Fruit fly (Drosophila melanogaster): Measurements from ENCODE around the gene Sgs8.

The Sgs8 gene

dm6 chr3L:11552996-11553671 is 43.9 kb upstream of the Sgs8 start (continued):
- TF ChIP-seq Hand (GFP tag; optimal IDR thresholded peaks at IDR 0.05) (peak; percentile 72), Taf1 (GFP tag; IDR thresholded peaks at IDR 0.05) (no peak), gsb-n (tag; optimal IDR thresholded peaks at IDR 0.05) (peak; percentile 14), schlank (tag; optimal IDR thresholded peaks at IDR 0.05) (no peak), CG14860 (GFP tag; IDR thresholded peaks at IDR 0.05; ENCODE audit: partially characterized antibody) (no peak), ems (GFP tag; optimal IDR thresholded peaks at IDR 0.05) (no peak), Poxn (GFP tag; IDR thresholded peaks at IDR 0.05) (no peak), CG17361 (GFP tag; IDR thresholded peaks at IDR 0.05) (peak; percentile 29; the same call in 1 of the 3 replicates), CG2875 (GFP tag; optimal IDR thresholded peaks at IDR 0.05) (peak; percentile 13), CG16779 (GFP tag; IDR thresholded peaks at IDR 0.05) (no peak), Nf-YA (GFP tag; IDR thresholded peaks at IDR 0.05) (no peak), sug (tag; optimal IDR thresholded peaks at IDR 0.05) (peak; percentile 50), BtbVII (GFP tag; optimal IDR thresholded peaks at IDR 0.05) (peak; percentile 59), grau (tag; optimal IDR thresholded peaks at IDR 0.05) (peak; percentile 18), E2f1 (GFP tag; IDR thresholded peaks at IDR 0.05) (no peak; the same call in 1 of the 2 replicates), Side (GFP tag; optimal IDR thresholded peaks at IDR 0.05) (no peak), Dip2 (GFP tag; IDR thresholded peaks at IDR 0.05) (no peak), CG17802 (tag; optimal IDR thresholded peaks at IDR 0.05) (no peak), lilli (GFP tag; optimal IDR thresholded peaks at IDR 0.05) (no peak), CG18476 (GFP tag; optimal IDR thresholded peaks at IDR 0.05) (no peak), lola (GFP tag; optimal IDR thresholded peaks at IDR 0.05) (no peak), Ravus (GFP tag; IDR thresholded peaks at IDR 0.05) (no peak), CHES-1-like (GFP tag; optimal IDR thresholded peaks at IDR 0.05) (peak; percentile 8), CG3726 (GFP tag; IDR thresholded peaks at IDR 0.05) (no peak), Elba2 (GFP tag; optimal IDR thresholded peaks at IDR 0.05) (no peak), CG10274 (GFP tag; optimal IDR thresholded peaks at IDR 0.05) (no peak), nmo (GFP tag; optimal IDR thresholded peaks at IDR 0.05) (peak; percentile 4), ap (GFP tag; IDR thresholded peaks at IDR 0.05) (no peak), CG14710 (tag; optimal IDR thresholded peaks at IDR 0.05) (peak; percentile 3), Sox100B (GFP tag; optimal IDR thresholded peaks at IDR 0.05) (no peak), Abd-B (GFP tag; optimal IDR thresholded peaks at IDR 0.05) (no peak), hkb (optimal IDR thresholded peaks at IDR 0.05) (no peak), hkb (GFP tag; IDR thresholded peaks at IDR 0.05) (no peak; the same call in 1 of the 2 replicates), CG6689 (GFP tag; IDR thresholded peaks at IDR 0.05) (0 out of 2 replicates have a peak, but pooled peaks have one; percentile 34), CG15601 (tag; optimal IDR thresholded peaks at IDR 0.05) (no peak), CG17359 (tag; optimal IDR thresholded peaks at IDR 0.05) (peak; percentile 44), Asciz (GFP tag; optimal IDR thresholded peaks at IDR 0.05) (no peak), NC2β (GFP tag; optimal IDR thresholded peaks at IDR 0.05) (peak; percentile 1), CG17912 (GFP tag; optimal IDR thresholded peaks at IDR 0.05) (peak; percentile 7), crol (GFP tag; IDR thresholded peaks at IDR 0.05) (peak; percentile 46), CG4360 (GFP tag; IDR thresholded peaks at IDR 0.05) (peak; percentile 98), CG10209 (GFP tag; optimal IDR thresholded peaks at IDR 0.05) (no peak), onecut (GFP tag; IDR thresholded peaks at IDR 0.05) (no peak), gce (GFP tag; IDR thresholded peaks at IDR 0.05) (peak; percentile 43; the same call in 2 of the 3 replicates), CG7372 (GFP tag; IDR thresholded peaks at IDR 0.05) (no peak), B-H2 (GFP tag; optimal IDR thresholded peaks at IDR 0.05) (no peak), MESR4 (GFP tag; optimal IDR thresholded peaks at IDR 0.05) (no peak), CG8765 (GFP tag; IDR thresholded peaks at IDR 0.05) (peak; percentile 61; the same call in 1 of the 2 replicates), dpn (GFP tag; optimal IDR thresholded peaks at IDR 0.05) (peak in 1 of 2 experiments; percentile 10), twi (tag; optimal IDR thresholded peaks at IDR 0.05) (no peak)
